Worm (Caenorhabditis elegans) whole organism, L3 larva: Measurements from ENCODE around the gene Y16B4A.2.

Source experiments
- ama-1 ChIP-seq: fragments of 150-350 bp; optimal IDR thresholded peaks from 2 replicates; lab custom pipeline; 2018
- egl-27 ChIP-seq: sonication (generic microtip); optimal IDR thresholded peaks from 4 replicates; lab custom pipeline; 2017; ENCODE audit warnings: missing biosample characterization, missing genetic modification reagents, missing genetic modification characterization
- fkh-10 ChIP-seq: sonication (generic microtip); optimal IDR thresholded peaks from 2 replicates; lab custom pipeline; 2017; ENCODE audit warnings: missing biosample characterization, missing genetic modification reagents, missing genetic modification characterization
- nhr-11 ChIP-seq: fragments of 150-350 bp; optimal IDR thresholded peaks from 2 replicates; lab custom pipeline; 2014; ENCODE audit warnings: missing biosample characterization, missing genetic modification characterization
- unc-62 ChIP-seq: fragments of 150-350 bp; sonication (generic microtip); optimal IDR thresholded peaks from 4 replicates; lab custom pipeline; 2014; ENCODE audit warnings: missing biosample characterization, missing genetic modification reagents, missing genetic modification characterization

DNA sequence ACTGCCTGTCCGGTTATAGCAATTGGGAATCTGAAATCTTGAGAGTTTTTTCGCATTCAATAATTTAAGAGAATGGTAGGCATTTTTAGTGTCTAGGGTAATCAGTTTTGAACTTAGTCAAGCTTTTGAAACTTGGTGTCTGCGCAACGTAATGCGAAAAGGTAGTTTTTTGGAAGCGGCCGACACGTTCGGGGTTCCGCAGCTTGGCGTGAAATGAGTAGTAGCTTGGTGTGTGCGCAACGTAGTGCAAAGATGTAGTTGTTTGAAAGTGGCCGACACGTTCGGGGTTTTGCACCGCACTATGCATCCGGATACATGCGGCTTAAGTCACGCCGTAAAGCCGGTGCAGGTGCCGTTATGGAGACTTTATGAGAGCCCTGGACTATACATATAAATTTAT, 35.4 kb downstream of the Y16B4A.2 start:
- TF ChIP-seq nhr-11 (tag; lab: Kevin White, UChicago) (no peak), fkh-10 (GFP tag; lab: Kevin White, UChicago) (no peak), ama-1 (no peak), unc-62 (no peak), egl-27 (tag; lab: Kevin White, UChicago) (no peak)
